Worm (Caenorhabditis elegans) whole organism, L3 larva: ENCODE results near the gene F35F10.1.

Experiments used
- ZK546.5 ChIP-seq: sonication (generic microtip); optimal IDR thresholded peaks from 2 replicates; lab custom pipeline; 2017; ENCODE audit warnings: missing biosample characterization, missing genetic modification characterization
- aly-2 ChIP-seq: fragments of 150-350 bp; optimal IDR thresholded peaks from 2 replicates; lab custom pipeline; 2014; ENCODE audit warnings: missing biosample characterization, missing genetic modification characterization
- ama-1 ChIP-seq: fragments of 150-350 bp; optimal IDR thresholded peaks from 2 replicates; lab custom pipeline; 2018
- ceh-28 ChIP-seq: fragments of 150-350 bp; optimal IDR thresholded peaks from 2 replicates; lab custom pipeline; 2014; ENCODE audit warnings: missing biosample characterization, missing genetic modification reagents, missing genetic modification characterization
- ceh-9 ChIP-seq: sonication (generic microtip); optimal IDR thresholded peaks from 2 replicates; lab custom pipeline; 2018; ENCODE audit warnings: missing biosample characterization, missing genetic modification characterization
- egl-27 ChIP-seq: sonication (generic microtip); optimal IDR thresholded peaks from 4 replicates; lab custom pipeline; 2017; ENCODE audit warnings: missing biosample characterization, missing genetic modification reagents, missing genetic modification characterization
- elt-1 ChIP-seq: fragments of 150-350 bp; optimal IDR thresholded peaks from 2 replicates; lab custom pipeline; 2014; ENCODE audit warnings: missing biosample characterization, missing genetic modification characterization
- elt-2 ChIP-seq: sonication (generic microtip); optimal IDR thresholded peaks from 2 replicates; lab custom pipeline; 2016; ENCODE audit warnings: missing genetic modification reagents, mild to moderate bottlenecking, missing genetic modification characterization, missing compliant biosample characterization
- fkh-10 ChIP-seq: sonication (generic microtip); optimal IDR thresholded peaks from 2 replicates; lab custom pipeline; 2017; ENCODE audit warnings: missing biosample characterization, missing genetic modification reagents, missing genetic modification characterization
- fkh-2 ChIP-seq: fragments of 150-350 bp; optimal IDR thresholded peaks from 2 replicates; lab custom pipeline; 2014; ENCODE audit warnings: missing biosample characterization, missing genetic modification reagents, missing genetic modification characterization
- fos-1 ChIP-seq: fragments of 150-350 bp; optimal IDR thresholded peaks from 2 replicates; lab custom pipeline; 2014; ENCODE audit warnings: missing biosample characterization, missing genetic modification characterization
- hmg-11 ChIP-seq: sonication (generic microtip); optimal IDR thresholded peaks from 2 replicates; lab custom pipeline; 2016; ENCODE audit warnings: missing genetic modification characterization, missing compliant biosample characterization
- jun-1 ChIP-seq: fragments of 150-350 bp; optimal IDR thresholded peaks from 2 replicates; lab custom pipeline; 2014; ENCODE audit warnings: missing biosample characterization, missing genetic modification reagents, missing genetic modification characterization
- lin-39 ChIP-seq: fragments of 150-350 bp; optimal IDR thresholded peaks from 2 replicates; lab custom pipeline; 2018; ENCODE audit warnings: missing biosample characterization, missing genetic modification reagents, missing genetic modification characterization
- lsy-12 ChIP-seq: sonication (generic microtip); optimal IDR thresholded peaks from 2 replicates; lab custom pipeline; 2016; ENCODE audit warnings: mild to moderate bottlenecking, missing genetic modification characterization, missing compliant biosample characterization
- mml-1 ChIP-seq: fragments of 150-350 bp; sonication (generic microtip); optimal IDR thresholded peaks from 3 replicates; lab custom pipeline; 2014; ENCODE audit warnings: missing biosample characterization, missing genetic modification characterization
- nfya-1 ChIP-seq: sonication (generic microtip); optimal IDR thresholded peaks from 2 replicates; lab custom pipeline; 2017; ENCODE audit warnings: missing genetic modification characterization, mild to moderate bottlenecking, missing compliant biosample characterization, antibody characterized with exemption, moderate library complexity; ENCODE audit not compliant: insufficient read depth
- nhr-11 ChIP-seq: fragments of 150-350 bp; optimal IDR thresholded peaks from 2 replicates; lab custom pipeline; 2014; ENCODE audit warnings: missing biosample characterization, missing genetic modification characterization
- nhr-12 ChIP-seq: fragments of 150-350 bp; optimal IDR thresholded peaks from 2 replicates; lab custom pipeline; 2014; ENCODE audit warnings: missing biosample characterization, missing genetic modification characterization
- nhr-23 ChIP-seq: fragments of 150-350 bp; optimal IDR thresholded peaks from 2 replicates; lab custom pipeline; 2014; ENCODE audit warnings: missing biosample characterization, missing genetic modification reagents, missing genetic modification characterization
- nhr-237 ChIP-seq: fragments of 150-350 bp; optimal IDR thresholded peaks from 2 replicates; lab custom pipeline; 2014; ENCODE audit warnings: missing biosample characterization, missing genetic modification characterization
- nhr-43 ChIP-seq: sonication (generic microtip); optimal IDR thresholded peaks from 2 replicates; lab custom pipeline; 2016; ENCODE audit warnings: mild to moderate bottlenecking, missing genetic modification characterization, missing compliant biosample characterization; ENCODE audit not compliant: poor library complexity, severe bottlenecking
- nhr-67 ChIP-seq: fragments of 150-350 bp; optimal IDR thresholded peaks from 2 replicates; lab custom pipeline; 2014; ENCODE audit warnings: missing biosample characterization, missing genetic modification characterization
- nhr-76 ChIP-seq: fragments of 150-350 bp; sonication (generic microtip); optimal IDR thresholded peaks from 5 replicates; lab custom pipeline; 2014; ENCODE audit warnings: missing biosample characterization, missing genetic modification characterization
- nhr-77 ChIP-seq: fragments of 150-350 bp; optimal IDR thresholded peaks from 2 replicates; lab custom pipeline; 2014; ENCODE audit warnings: missing biosample characterization, missing genetic modification characterization
- pha-4 ChIP-seq: fragments of 150-350 bp; optimal IDR thresholded peaks from 2 replicates; lab custom pipeline; 2014; ENCODE audit warnings: missing biosample characterization, missing genetic modification reagents, missing genetic modification characterization
- snpc-4 ChIP-seq: fragments of 150-350 bp; optimal IDR thresholded peaks from 2 replicates; lab custom pipeline; 2014; ENCODE audit warnings: missing biosample characterization, missing genetic modification characterization
- tbx-2 ChIP-seq: sonication (generic microtip); optimal IDR thresholded peaks from 2 replicates; lab custom pipeline; 2016; ENCODE audit warnings: mild to moderate bottlenecking, missing genetic modification characterization, missing compliant biosample characterization
- unc-39 ChIP-seq: sonication (generic microtip); optimal IDR thresholded peaks from 4 replicates; lab custom pipeline; 2017; ENCODE audit warnings: missing biosample characterization, missing genetic modification characterization
- unc-62 ChIP-seq: fragments of 150-350 bp; sonication (generic microtip); optimal IDR thresholded peaks from 4 replicates; lab custom pipeline; 2014; ENCODE audit warnings: missing biosample characterization, missing genetic modification reagents, missing genetic modification characterization
- zag-1 ChIP-seq: fragments of 150-350 bp; optimal IDR thresholded peaks from 2 replicates; lab custom pipeline; 2014; ENCODE audit warnings: missing biosample characterization, missing genetic modification characterization
- ztf-11 ChIP-seq: fragments of 150-350 bp; optimal IDR thresholded peaks from 2 replicates; lab custom pipeline; 2014; ENCODE audit warnings: missing biosample characterization, missing genetic modification characterization

The F35F10.1 gene

DNA sequence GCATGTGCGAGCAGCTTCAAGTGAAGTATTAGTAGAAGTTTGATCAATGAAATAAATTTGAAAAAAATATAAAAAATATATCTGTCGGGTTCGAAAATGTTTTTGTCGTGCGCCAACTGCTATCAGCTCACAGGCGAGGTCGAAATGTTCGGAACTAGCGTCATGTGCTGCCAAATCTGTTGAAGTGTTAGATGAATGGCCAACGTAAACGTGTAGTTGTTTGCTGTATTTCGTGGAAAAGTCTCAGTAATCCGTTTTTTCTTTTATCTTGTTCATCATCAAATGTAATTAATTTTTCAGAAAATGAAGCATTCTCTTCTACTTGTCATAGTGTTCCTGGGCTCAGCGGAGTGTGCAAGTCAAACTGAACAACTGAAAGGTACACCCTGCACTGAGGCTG, 33.8 kb downstream of the F35F10.1 start, which contains the start of gene C17B7.15:
C17B7.15 (plus strand) TSS at position 301 of the 400 bp plus-strand sequence.
- TF ChIP-seq nhr-77 (tag; lab: Kevin White, UChicago) (no peak), jun-1 (no peak), nhr-67 (tag; lab: Kevin White, UChicago) (no peak), ztf-11 (no peak), egl-27 (tag; lab: Kevin White, UChicago) (no peak), ceh-9 (tag; lab: Kevin White, UChicago) (no peak)

DNA sequence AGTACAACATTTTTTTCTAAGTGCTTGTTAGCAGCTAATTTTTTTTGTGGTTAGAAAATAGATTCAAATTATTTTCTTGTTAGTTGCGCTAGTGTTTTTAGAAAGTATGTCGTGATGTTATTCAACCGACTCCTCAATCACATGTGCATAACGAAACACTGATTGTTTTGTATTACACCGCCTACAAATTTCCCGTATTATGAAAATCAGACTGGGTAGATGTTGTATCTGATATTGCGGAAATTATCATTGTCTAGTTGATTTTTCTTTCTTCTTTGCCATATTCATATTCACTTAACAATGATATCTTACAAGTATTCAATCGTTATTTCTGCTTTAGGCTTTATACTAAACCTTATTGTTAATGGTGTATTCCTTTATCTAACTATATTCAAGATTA, 35.2 kb downstream of the F35F10.1 start, which contains the start of gene str-63:
str-63 (plus strand) TSS at position 301 of the 400 bp plus-strand sequence.
- TF ChIP-seq nhr-12 (tag; lab: Kevin White, UChicago) (no peak), mml-1 (tag; lab: Kevin White, UChicago) (no peak)

DNA sequence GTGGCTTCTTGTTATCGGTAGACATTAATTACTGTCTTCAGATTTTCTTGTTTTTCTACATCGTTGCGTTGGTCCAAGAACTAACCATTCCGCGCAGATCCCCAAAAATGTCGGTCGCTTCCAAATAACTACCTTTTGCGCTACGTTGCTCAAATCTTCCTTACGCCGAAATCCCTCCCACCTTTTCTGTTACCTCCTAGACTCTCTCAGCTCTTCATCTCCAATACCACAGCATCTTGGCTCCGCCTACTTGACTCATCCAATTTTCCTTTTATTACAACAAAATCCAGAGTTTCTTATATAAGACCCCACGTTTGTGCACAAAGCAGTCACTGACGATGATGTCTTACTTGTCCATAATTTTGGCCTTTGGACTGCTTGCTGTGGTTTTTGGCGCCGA, 36.8 kb downstream of the F35F10.1 start, which contains the start of gene C17B7.12:
C17B7.12 (plus strand) TSS at position 301 of the 400 bp plus-strand sequence.
- TF ChIP-seq snpc-4 (tag; lab: Kevin White, UChicago) (no peak), fos-1 (tag; lab: Kevin White, UChicago) (no peak), nhr-43 (tag; lab: Kevin White, UChicago) (no peak), nhr-11 (tag; lab: Kevin White, UChicago) (no peak), ZK546.5 (tag; lab: Kevin White, UChicago) (no peak), nfya-1 (tag; lab: Kevin White, UChicago) (no peak), elt-1 (tag; lab: Kevin White, UChicago) (no peak), nhr-12 (tag; lab: Kevin White, UChicago) (no peak), nhr-67 (tag; lab: Kevin White, UChicago) (no peak), elt-2 (tag; lab: Kevin White, UChicago) (no peak), aly-2 (tag; lab: Kevin White, UChicago) (no peak), hmg-11 (tag; lab: Kevin White, UChicago) (no peak), egl-27 (tag; lab: Kevin White, UChicago) (no peak), nhr-237 (tag; lab: Kevin White, UChicago) (no peak), mml-1 (tag; lab: Kevin White, UChicago) (no peak)

- TF ChIP-seq elt-1 (tag; lab: Kevin White, UChicago) = peak; percentile 87
- peak; percentile 31 for TF ChIP-seq nhr-23 (tag; lab: Kevin White, UChicago)
- TF ChIP-seq snpc-4 (tag; lab: Kevin White, UChicago) = no peak
- TF ChIP-seq, all 47 proteins: peak for 2
Observed at ce11 chrV:3355544-3355943, 39.4 kb downstream of the F35F10.1 start.

DNA sequence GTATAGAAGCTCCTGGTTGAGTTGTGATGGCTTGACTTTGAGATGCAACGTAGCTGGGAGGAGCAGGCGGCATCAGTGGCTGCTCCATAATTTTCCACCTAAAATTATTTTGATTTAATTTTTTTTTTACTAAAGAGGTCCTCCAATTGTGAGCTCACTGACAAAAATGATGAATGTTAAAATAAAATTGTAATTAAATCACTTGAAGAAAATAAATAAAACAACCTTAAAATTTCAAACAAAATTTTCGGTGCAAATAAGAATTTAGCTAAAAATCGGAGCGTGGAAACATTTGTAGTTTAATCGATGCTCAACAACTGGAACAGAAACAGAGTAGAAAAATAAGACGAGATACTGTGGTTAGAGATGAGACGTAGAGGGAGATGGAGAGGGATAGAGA, 41.0 kb downstream of the F35F10.1 start, which contains the start of gene scrm-3:
scrm-3 (minus strand) TSS at position 101 of the 400 bp plus-strand sequence.
- TF ChIP-seq tbx-2 (tag; lab: Kevin White, UChicago) (no peak), unc-39 (tag; lab: Kevin White, UChicago) (no peak), hmg-11 (tag; lab: Kevin White, UChicago) (no peak), ama-1 (no peak), aly-2 (tag; lab: Kevin White, UChicago) (no peak), elt-2 (tag; lab: Kevin White, UChicago) (no peak), ceh-9 (tag; lab: Kevin White, UChicago) (no peak), zag-1 (tag; lab: Kevin White, UChicago) (no peak), lsy-12 (tag; lab: Kevin White, UChicago) (no peak), fkh-10 (no peak), jun-1 (no peak), snpc-4 (tag; lab: Kevin White, UChicago) (no peak), ceh-28 (no peak), nhr-76 (tag; lab: Kevin White, UChicago) (no peak), ztf-11 (no peak), pha-4 (tag; lab: Kevin White, UChicago) (no peak)

DNA sequence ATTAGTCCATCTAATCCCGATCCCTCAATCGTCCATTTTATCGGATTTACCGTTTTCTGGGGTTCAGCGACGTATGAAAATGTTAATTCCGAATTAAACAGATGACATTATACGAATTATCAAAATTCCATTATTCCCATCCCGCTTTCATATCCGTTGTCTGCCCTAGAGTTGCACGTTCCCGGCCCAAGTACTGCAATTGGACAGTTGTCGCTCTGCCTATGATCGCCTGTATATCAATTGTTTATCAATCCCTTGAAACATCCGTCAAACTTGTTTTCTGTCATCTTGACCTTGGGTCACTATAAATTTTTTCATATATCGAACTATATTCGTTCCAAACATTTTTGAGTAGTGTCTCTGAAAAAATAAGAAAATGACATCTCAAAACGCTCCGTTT, 42.2 kb downstream of the F35F10.1 start, which contains the start of gene C04E12.5:
C04E12.5 (plus strand) TSS at position 301 of the 400 bp plus-strand sequence.
- TF ChIP-seq snpc-4 (tag; lab: Kevin White, UChicago) (no peak), unc-62 (GFP tag; lab: Kevin White, UChicago) (no peak), fkh-2 (tag; lab: Kevin White, UChicago) (no peak), ama-1 (no peak), lin-39 (tag; lab: Kevin White, UChicago) (no peak)
